Fruit fly (Drosophila melanogaster): ENCODE data around the gene CG1368.

DNA sequence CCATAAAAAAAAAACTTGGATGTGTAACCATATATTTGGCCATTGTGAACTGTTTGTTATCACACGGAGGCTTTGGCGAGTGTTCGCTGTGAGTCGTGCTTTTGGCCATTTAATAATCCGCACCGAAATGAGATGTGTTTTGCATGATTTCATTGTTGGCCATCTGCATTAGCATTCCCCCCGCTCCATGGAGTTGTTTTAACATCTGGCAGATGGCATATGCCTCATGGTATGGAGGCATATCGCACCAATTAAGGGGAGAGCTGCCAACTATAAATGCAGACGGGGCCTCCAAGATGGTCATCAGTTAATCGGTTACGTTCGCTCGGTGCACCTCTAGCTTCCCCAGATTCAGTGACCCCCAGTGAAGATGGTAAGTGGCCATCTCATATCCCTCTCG is 6.2 kb downstream of the CG1368 start, which contains the start of gene CG11584:
- TF ChIP-seq CG5204 (GFP tag; optimal IDR thresholded peaks at IDR 0.05) (no peak), Clk (GFP tag; optimal IDR thresholded peaks at IDR 0.05) (no peak), ovo (GFP tag; optimal IDR thresholded peaks at IDR 0.05) (no peak), Mnt (GFP tag; optimal IDR thresholded peaks at IDR 0.05) (no peak), toe (GFP tag; optimal IDR thresholded peaks at IDR 0.05) (no peak), cnc (optimal IDR thresholded peaks at IDR 0.05) (no peak), CG11617 (GFP tag; optimal IDR thresholded peaks at IDR 0.05) (no peak), cic (GFP tag; optimal IDR thresholded peaks at IDR 0.05) (no peak), pad (GFP tag; optimal IDR thresholded peaks at IDR 0.05) (no peak), Hr96 (GFP tag; optimal IDR thresholded peaks at IDR 0.05) (no peak), kay (GFP tag; ENCODE audit: borderline replicate concordance) (no peak), CG33017 (tag; optimal IDR thresholded peaks at IDR 0.05) (no peak)
